Fruit fly (Drosophila melanogaster) whole organism, embryonic: Measurements from ENCODE around the gene SmD1.

Source experiments
- Atf-2 ChIP-seq: fragments of 200-800 bp; sonication (Bioruptor generic); optimal IDR thresholded peaks from 2 replicates; lab custom pipeline; 2016; ENCODE audit warnings: missing biosample characterization, missing genetic modification characterization
- CG12299 ChIP-seq: fragments of 200-800 bp; sonication (Bioruptor generic); optimal IDR thresholded peaks from 2 replicates; lab custom pipeline; 2018; ENCODE audit warnings: missing biosample characterization, mild to moderate bottlenecking, missing genetic modification characterization
- CG13424 ChIP-seq: fragments of 200-800 bp; sonication (Bioruptor generic); optimal IDR thresholded peaks from 2 replicates; lab custom pipeline; 2019; ENCODE audit warnings: missing biosample characterization, mild to moderate bottlenecking, missing genetic modification characterization, moderate library complexity
- CG14014 ChIP-seq: fragments of 200-800 bp; sonication (Bioruptor generic); IDR thresholded peaks from 2 replicates; pipeline ENCODE4 v1.3.6; 2022; ENCODE audit warnings: missing biosample characterization, missing genetic modification characterization
- CG14667 ChIP-seq: fragments of 200-800 bp; sonication (Bioruptor generic); IDR thresholded peaks from 2 replicates; pipeline ENCODE4 v1.3.6; 2022; ENCODE audit warnings: missing biosample characterization, missing genetic modification characterization
- CG15011 ChIP-seq: fragments of 200-800 bp; sonication (Bioruptor generic); optimal IDR thresholded peaks from 3 replicates; lab custom pipeline; 2018; ENCODE audit warnings: missing biosample characterization, mild to moderate bottlenecking, missing genetic modification characterization
- CG1529 ChIP-seq: fragments of 200-800 bp; sonication (Bioruptor generic); optimal IDR thresholded peaks from 3 replicates; lab custom pipeline; 2018; ENCODE audit warnings: missing biosample characterization, missing genetic modification characterization
- CG16779 ChIP-seq: fragments of 200-800 bp; sonication (Bioruptor generic); IDR thresholded peaks from 2 replicates; pipeline ENCODE4 v1.3.6; 2022; ENCODE audit warnings: missing biosample characterization, missing genetic modification characterization
- CG18262 ChIP-seq: fragments of 200-800 bp; optimal IDR thresholded peaks from 3 replicates; lab custom pipeline; 2019; ENCODE audit warnings: missing biosample characterization, mild to moderate bottlenecking, missing genetic modification characterization, moderate library complexity
- CG2712 ChIP-seq: fragments of 200-800 bp; optimal IDR thresholded peaks from 3 replicates; lab custom pipeline; 2019; ENCODE audit warnings: missing biosample characterization, mild to moderate bottlenecking, missing genetic modification characterization, moderate library complexity
- CG4328 ChIP-seq: fragments of 200-800 bp; sonication (Bioruptor generic); optimal IDR thresholded peaks from 3 replicates; lab custom pipeline; 2017; ENCODE audit warnings: missing biosample characterization, missing genetic modification reagents, missing genetic modification characterization
- CG6765 ChIP-seq: fragments of 200-800 bp; sonication (Bioruptor generic); optimal IDR thresholded peaks from 3 replicates; lab custom pipeline; 2017; ENCODE audit warnings: missing biosample characterization, mild to moderate bottlenecking, missing genetic modification characterization
- CG8281 ChIP-seq: fragments of 200-800 bp; sonication (Bioruptor generic); optimal IDR thresholded peaks from 2 replicates; lab custom pipeline; 2018; ENCODE audit warnings: missing biosample characterization, mild to moderate bottlenecking, missing genetic modification characterization, moderate library complexity
- CG8290 ChIP-seq, 3 experiments: fragments of 200-800 bp; sonication (Bioruptor generic); optimal IDR thresholded peaks; 2 replicates each; lab custom pipeline; 2016 to 2019; ENCODE audit warnings: missing biosample characterization in 3 of 3, missing genetic modification characterization in 3 of 3, mild to moderate bottlenecking in 2 of 3, moderate library complexity in 1 of 3
- CG8388 ChIP-seq: fragments of 200-800 bp; sonication (Bioruptor generic); optimal IDR thresholded peaks from 2 replicates; lab custom pipeline; 2019; ENCODE audit warnings: missing biosample characterization, mild to moderate bottlenecking, missing genetic modification characterization, moderate library complexity
- CG9727 ChIP-seq: fragments of 200-800 bp; sonication (Bioruptor generic); optimal IDR thresholded peaks from 3 replicates; lab custom pipeline; 2017; ENCODE audit warnings: missing biosample characterization, mild to moderate bottlenecking, missing genetic modification characterization
- Elba2 ChIP-seq: fragments of 200-800 bp; sonication (Bioruptor generic); optimal IDR thresholded peaks from 3 replicates; lab custom pipeline; 2016; ENCODE audit warnings: missing biosample characterization, missing genetic modification characterization
- Max ChIP-seq: fragments of 200-800 bp; sonication (Bioruptor generic); optimal IDR thresholded peaks from 2 replicates; lab custom pipeline; 2016; ENCODE audit warnings: missing biosample characterization, mild to moderate bottlenecking, missing genetic modification characterization
- Oli ChIP-seq: fragments of 200-800 bp; sonication (Bioruptor generic); optimal IDR thresholded peaks from 2 replicates; lab custom pipeline; 2018; ENCODE audit warnings: missing biosample characterization, mild to moderate bottlenecking, missing genetic modification characterization, moderate library complexity
- Ravus ChIP-seq: fragments of 200-800 bp; sonication (Bioruptor generic); IDR thresholded peaks from 2 replicates; pipeline ENCODE4 v1.3.6; 2022; ENCODE audit warnings: missing biosample characterization, missing genetic modification characterization
- Stat92E ChIP-seq, 3 experiments: fragments of >200 bp in 2 of 3; fragments of 200-800 bp in 1 of 3; sonication (Bioruptor generic) in 1 of 3; optimal IDR thresholded peaks; 2 replicates each; lab custom pipeline; 2017 to 2019; ENCODE audit warnings: missing biosample characterization in 3 of 3, missing genetic modification characterization in 3 of 3, mild to moderate bottlenecking in 1 of 3, moderate library complexity in 1 of 3
- TFAM ChIP-seq: fragments of 200-800 bp; sonication (Bioruptor generic); optimal IDR thresholded peaks from 2 replicates; lab custom pipeline; 2017; ENCODE audit warnings: missing biosample characterization, missing genetic modification characterization, inconsistent platforms
- Trl ChIP-seq, 3 experiments: fragments of >200 bp in 2 of 3; fragments of 200-800 bp in 1 of 3; sonication (Bioruptor generic) in 1 of 3; optimal IDR thresholded peaks; 2 replicates in 1 of 3; 3 replicates in 2 of 3; lab custom pipeline; 2016 to 2017; ENCODE audit warnings: missing biosample characterization in 1 of 3, missing genetic modification characterization in 1 of 3
- Xbp1 ChIP-seq: fragments of 200-800 bp; sonication (Bioruptor generic); optimal IDR thresholded peaks from 3 replicates; lab custom pipeline; 2016; ENCODE audit warnings: missing biosample characterization, mild to moderate bottlenecking, missing genetic modification characterization
- ap ChIP-seq: fragments of 200-800 bp; sonication (Bioruptor generic); IDR thresholded peaks from 2 replicates; pipeline ENCODE4 v1.3.6; 2022; ENCODE audit warnings: missing biosample characterization, missing genetic modification characterization
- ash1 ChIP-seq: fragments of 200-800 bp; sonication (Bioruptor generic); optimal IDR thresholded peaks from 2 replicates; lab custom pipeline; 2018; ENCODE audit warnings: missing biosample characterization, mild to moderate bottlenecking, missing genetic modification characterization
- bsh ChIP-seq, 2 experiments: fragments of 200-800 bp; sonication (Bioruptor generic); optimal IDR thresholded peaks; 2 replicates each; lab custom pipeline; 2017 to 2018; ENCODE audit warnings: mild to moderate bottlenecking in 2 of 2, missing biosample characterization in 2 of 2, missing genetic modification characterization in 2 of 2, moderate library complexity in 1 of 2
- ci ChIP-seq: fragments of 200-800 bp; sonication (Bioruptor generic); IDR thresholded peaks from 3 replicates; pipeline ENCODE4 v1.3.6; 2022; ENCODE audit warnings: missing biosample characterization, missing genetic modification characterization
- eve ChIP-seq, 2 experiments: fragments of >200 bp; optimal IDR thresholded peaks; 2 replicates each; lab custom pipeline; 2017; ENCODE audit warnings: missing biosample characterization in 2 of 2, missing genetic modification characterization in 2 of 2
- ewg ChIP-seq: fragments of 200-800 bp; sonication (Bioruptor generic); optimal IDR thresholded peaks from 3 replicates; lab custom pipeline; 2017; ENCODE audit warnings: mild to moderate bottlenecking, missing biosample characterization, missing genetic modification reagents, missing genetic modification characterization
- fd64A ChIP-seq: fragments of 200-800 bp; sonication (Bioruptor generic); optimal IDR thresholded peaks from 3 replicates; lab custom pipeline; 2018; ENCODE audit warnings: missing biosample characterization, mild to moderate bottlenecking, missing genetic modification characterization
- fd96Cb ChIP-seq: fragments of 200-800 bp; sonication (Bioruptor generic); optimal IDR thresholded peaks from 2 replicates; lab custom pipeline; 2018; ENCODE audit warnings: missing biosample characterization, mild to moderate bottlenecking, missing genetic modification characterization, moderate library complexity
- gcm ChIP-seq: fragments of 200-800 bp; sonication (Bioruptor generic); optimal IDR thresholded peaks from 2 replicates; lab custom pipeline; 2019; ENCODE audit warnings: missing biosample characterization, mild to moderate bottlenecking, missing genetic modification characterization, moderate library complexity
- gem ChIP-seq: fragments of 200-800 bp; sonication (Bioruptor generic); optimal IDR thresholded peaks from 2 replicates; lab custom pipeline; 2019; ENCODE audit warnings: missing biosample characterization, mild to moderate bottlenecking, missing genetic modification characterization, moderate library complexity
- phol ChIP-seq: fragments of 200-800 bp; sonication (Bioruptor generic); optimal IDR thresholded peaks from 3 replicates; lab custom pipeline; 2018; ENCODE audit warnings: missing biosample characterization, mild to moderate bottlenecking, missing genetic modification characterization, moderate library complexity
- pros ChIP-seq: fragments of 200-800 bp; sonication (Bioruptor generic); optimal IDR thresholded peaks from 3 replicates; lab custom pipeline; 2019; ENCODE audit warnings: missing biosample characterization, mild to moderate bottlenecking, missing genetic modification characterization, moderate library complexity
- ranshi ChIP-seq: fragments of 200-800 bp; sonication (Bioruptor generic); IDR thresholded peaks from 2 replicates; pipeline ENCODE4 v1.3.6; 2022; ENCODE audit warnings: missing biosample characterization, missing genetic modification characterization
- row ChIP-seq: fragments of 200-800 bp; sonication (Bioruptor generic); IDR thresholded peaks from 3 replicates; pipeline ENCODE4 v1.3.6; 2022; ENCODE audit warnings: missing biosample characterization, missing genetic modification characterization
- schlank ChIP-seq: fragments of 200-800 bp; sonication (Bioruptor generic); optimal IDR thresholded peaks from 2 replicates; lab custom pipeline; 2018; ENCODE audit warnings: missing biosample characterization, mild to moderate bottlenecking, missing genetic modification characterization
- sens ChIP-seq: fragments of 200-800 bp; sonication (Bioruptor generic); peaks from one replicate; lab custom pipeline; 2016; ENCODE audit warnings: missing biosample characterization, missing genetic modification characterization
- sna ChIP-seq: fragments of 200-800 bp; sonication (Bioruptor generic); IDR thresholded peaks from 2 replicates; pipeline ENCODE4 v1.3.6; 2022; ENCODE audit warnings: missing biosample characterization, missing genetic modification characterization; ENCODE audit not compliant: partially characterized antibody
- trem ChIP-seq: fragments of 200-800 bp; optimal IDR thresholded peaks from 3 replicates; lab custom pipeline; 2019; ENCODE audit warnings: missing biosample characterization, mild to moderate bottlenecking, missing genetic modification characterization, moderate library complexity
- zen ChIP-seq: fragments of 200-800 bp; sonication (Bioruptor generic); optimal IDR thresholded peaks from 3 replicates; lab custom pipeline; 2018; ENCODE audit warnings: missing biosample characterization, mild to moderate bottlenecking, missing genetic modification characterization, moderate library complexity
- zf30C ChIP-seq: fragments of 200-800 bp; sonication (Bioruptor generic); optimal IDR thresholded peaks from 3 replicates; lab custom pipeline; 2018; ENCODE audit warnings: missing biosample characterization, mild to moderate bottlenecking, missing genetic modification characterization

SmD1 gene

DNA sequence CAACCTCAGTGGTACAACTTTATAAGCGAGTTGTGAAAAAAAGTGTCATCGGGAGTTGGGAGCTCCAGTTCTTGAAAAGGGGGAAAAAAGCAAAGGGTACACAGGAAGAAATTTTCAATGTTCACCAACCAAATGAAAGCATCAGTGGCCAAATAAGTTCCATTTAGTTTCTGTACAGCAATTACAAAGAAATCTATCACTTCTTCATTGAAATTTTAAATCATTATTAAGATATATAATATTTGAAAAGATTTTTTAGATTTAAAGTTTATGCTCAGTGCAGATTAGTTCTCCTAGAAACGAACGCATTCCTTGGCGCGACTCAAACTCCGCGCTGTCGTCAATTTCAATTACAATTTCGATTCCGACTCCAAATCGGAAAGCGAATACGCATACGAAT, 33.1 kb downstream of the SmD1 start (continued):
- TF ChIP-seq Stat92E (GFP tag; optimal IDR thresholded peaks at IDR 0.05; lab: Kevin White, UChicago) (no peak), ewg (GFP tag; lab: Kevin White, UChicago) (no peak), gcm (GFP tag; lab: Kevin White, UChicago) (no peak), ranshi (no peak), CG12299 (tag; lab: Kevin White, UChicago) (no peak), CG13424 (tag; lab: Kevin White, UChicago) (no peak), CG8290 (GFP tag; optimal IDR thresholded peaks at IDR 0.05; lab: Kevin White, UChicago) (no peak), CG8290 (tag; optimal IDR thresholded peaks at IDR 0.05; lab: Kevin White, UChicago) (no peak), Trl (optimal IDR thresholded peaks at IDR 0.05; lab: Kevin White, UChicago) (no peak), Trl (GFP tag; optimal IDR thresholded peaks at IDR 0.05; lab: Kevin White, UChicago) (no peak), CG1529 (GFP tag; lab: Kevin White, UChicago) (no peak), Elba2 (GFP tag; lab: Kevin White, UChicago) (no peak), sna (no peak), CG2712 (tag; lab: Kevin White, UChicago) (peak; percentile 36), fd64A (no peak), ash1 (GFP tag; lab: Kevin White, UChicago) (no peak), eve (GFP tag; optimal IDR thresholded peaks at IDR 0.05; lab: Kevin White, UChicago) (no peak), zf30C (GFP tag; lab: Kevin White, UChicago) (no peak), CG14014 (GFP tag; lab: Robert Waterston, UW) (no peak), CG18262 (tag; lab: Kevin White, UChicago) (peak; percentile 39), CG8281 (tag; lab: Kevin White, UChicago) (no peak), CG15011 (GFP tag; lab: Kevin White, UChicago) (no peak), Oli (tag; lab: Kevin White, UChicago) (peak; percentile 6), sens (GFP tag; lab: Kevin White, UChicago) (peak; percentile 17), CG8388 (GFP tag; lab: Kevin White, UChicago) (no peak), TFAM (no peak), CG16779 (no peak), Atf-2 (no peak), pros (GFP tag; lab: Kevin White, UChicago) (no peak), schlank (tag; lab: Kevin White, UChicago) (no peak), bsh (GFP tag; optimal IDR thresholded peaks at IDR 0.05; lab: Kevin White, UChicago) (peak in 1 of 2 experiments; percentile 52), trem (tag; lab: Kevin White, UChicago) (peak; percentile 17), phol (peak; percentile 28), CG14667 (GFP tag; lab: Robert Waterston, UW) (no peak), row (GFP tag; lab: Robert Waterston, UW) (peak; percentile 25; the same call in 1 of the 3 replicates), CG9727 (GFP tag; lab: Kevin White, UChicago) (peak; percentile 18), Max (GFP tag; lab: Kevin White, UChicago) (no peak), ap (GFP tag; lab: Robert Waterston, UW) (no peak), fd96Cb (tag; lab: Kevin White, UChicago) (no peak), gem (tag; lab: Kevin White, UChicago) (peak; percentile 28), CG4328 (GFP tag; lab: Kevin White, UChicago) (no peak), ci (GFP tag; lab: Robert Waterston, UW) (no peak), Xbp1 (GFP tag; lab: Kevin White, UChicago) (peak; percentile 3), zen (tag; lab: Kevin White, UChicago) (no peak), Ravus (GFP tag; lab: Robert Waterston, UW) (no peak), CG6765 (GFP tag; lab: Kevin White, UChicago) (no peak)
